Worm (Caenorhabditis elegans) whole organism, L1 larva: ENCODE data around the gene uda-1.

Source experiments
- C16A3.4 ChIP-seq: fragments of 150-350 bp; optimal IDR thresholded peaks from 2 replicates; lab custom pipeline; 2014; ENCODE audit warnings: missing biosample characterization, missing genetic modification characterization
- C34B4.2 ChIP-seq: sonication (generic microtip); optimal IDR thresholded peaks from 2 replicates; lab custom pipeline; 2017; ENCODE audit warnings: mild to moderate bottlenecking, missing genetic modification characterization, missing compliant biosample characterization
- F16B12.6 ChIP-seq: fragments of 150-350 bp; optimal IDR thresholded peaks from 2 replicates; lab custom pipeline; 2014; ENCODE audit warnings: missing biosample characterization, missing genetic modification characterization
- aha-1 ChIP-seq: fragments of 150-350 bp; optimal IDR thresholded peaks from 2 replicates; lab custom pipeline; 2014; ENCODE audit warnings: missing biosample characterization, missing genetic modification characterization
- alr-1 ChIP-seq: fragments of 200-800 bp; sonication (Bioruptor generic); optimal IDR thresholded peaks from 2 replicates; lab custom pipeline; 2018; ENCODE audit warnings: borderline replicate concordance, mild to moderate bottlenecking, missing genetic modification characterization, missing compliant biosample characterization
- ama-1 ChIP-seq: fragments of 150-350 bp; optimal IDR thresholded peaks from 2 replicates; lab custom pipeline; 2014
- blmp-1 ChIP-seq: fragments of 150-350 bp; optimal IDR thresholded peaks from 2 replicates; lab custom pipeline; 2014; ENCODE audit warnings: missing biosample characterization, missing genetic modification characterization
- ceh-63 ChIP-seq: fragments of 200-800 bp; sonication (Bioruptor generic); optimal IDR thresholded peaks from 2 replicates; lab custom pipeline; 2018; ENCODE audit warnings: mild to moderate bottlenecking, missing genetic modification characterization, missing compliant biosample characterization
- ceh-82 ChIP-seq, 3 experiments: fragments of 150-350 bp in 1 of 3; sonication (generic microtip) in 2 of 3; optimal IDR thresholded peaks; 2 replicates each; lab custom pipeline; 2014 to 2017; ENCODE audit warnings: missing biosample characterization in 3 of 3, missing genetic modification characterization in 3 of 3
- ceh-88 ChIP-seq: fragments of 200-800 bp; sonication (Bioruptor generic); IDR thresholded peaks from 2 replicates; pipeline ENCODE4 v1.3.6; 2022; ENCODE audit warnings: missing genetic modification characterization, missing compliant biosample characterization
- dpl-1 ChIP-seq, 3 experiments: fragments of 150-350 bp in 2 of 3; sonication (generic microtip) in 1 of 3; optimal IDR thresholded peaks; 2 replicates each; lab custom pipeline; 2014 to 2017; ENCODE audit warnings: missing biosample characterization in 3 of 3, missing genetic modification characterization in 3 of 3, missing genetic modification reagents in 3 of 3
- efl-1 ChIP-seq, 4 experiments: fragments of 150-350 bp; optimal IDR thresholded peaks in 3 of 4; peaks in 1 of 4; 1 replicate in 1 of 4; 2 replicates in 3 of 4; lab custom pipeline; 2014; ENCODE audit warnings: missing biosample characterization in 2 of 4, missing genetic modification characterization in 2 of 4, missing genetic modification reagents in 2 of 4
- egl-13 ChIP-seq: sonication (generic microtip); optimal IDR thresholded peaks from 2 replicates; lab custom pipeline; 2016; ENCODE audit warnings: missing genotype, missing genetic modification reagents, missing genetic modification characterization, missing compliant biosample characterization
- elt-3 ChIP-seq, 6 experiments: fragments of 150-350 bp in 1 of 6; sonication (generic microtip); optimal IDR thresholded peaks; 2 replicates each; lab custom pipeline; 2017 to 2018; ENCODE audit warnings: missing biosample characterization in 6 of 6, missing genetic modification characterization in 6 of 6, inconsistent platforms in 1 of 6
- fkh-10 ChIP-seq: sonication (generic microtip); optimal IDR thresholded peaks from 2 replicates; lab custom pipeline; 2017; ENCODE audit warnings: missing biosample characterization, missing genetic modification reagents, missing genetic modification characterization
- fkh-4 ChIP-seq: sonication (generic microtip); optimal IDR thresholded peaks from 2 replicates; lab custom pipeline; 2016; ENCODE audit warnings: missing compliant biosample characterization, missing genetic modification characterization, borderline replicate concordance
- fos-1 ChIP-seq: fragments of 150-350 bp; optimal IDR thresholded peaks from 2 replicates; lab custom pipeline; 2014; ENCODE audit warnings: missing biosample characterization, missing genetic modification characterization
- grh-1 ChIP-seq: fragments of 200-800 bp; sonication (Bioruptor generic); IDR thresholded peaks from 2 replicates; pipeline ENCODE4 v1.3.6; 2022; ENCODE audit warnings: missing genetic modification reagents, missing genetic modification characterization, missing compliant biosample characterization
- hlh-17 ChIP-seq: fragments of 200-800 bp; sonication (Bioruptor generic); optimal IDR thresholded peaks from 2 replicates; lab custom pipeline; 2018; ENCODE audit warnings: missing genetic modification characterization, mild to moderate bottlenecking, missing compliant biosample characterization, moderate library complexity, borderline replicate concordance
- hlh-4 ChIP-seq: sonication (generic microtip); optimal IDR thresholded peaks from 2 replicates; lab custom pipeline; 2016; ENCODE audit warnings: mild to moderate bottlenecking, missing genetic modification characterization, missing compliant biosample characterization
- hpl-2 ChIP-seq: fragments of 150-350 bp; optimal IDR thresholded peaks from 2 replicates; lab custom pipeline; 2014; ENCODE audit warnings: missing biosample characterization, missing genetic modification reagents, missing genetic modification characterization
- jun-1 ChIP-seq: fragments of 150-350 bp; optimal IDR thresholded peaks from 2 replicates; lab custom pipeline; 2014; ENCODE audit warnings: missing biosample characterization, missing genetic modification reagents, missing genetic modification characterization
- lin-14 ChIP-seq: fragments of 200-800 bp; sonication (Bioruptor generic); optimal IDR thresholded peaks from 2 replicates; lab custom pipeline; 2018; ENCODE audit warnings: mild to moderate bottlenecking, missing genetic modification characterization, moderate library complexity, missing compliant biosample characterization
- lin-15B ChIP-seq: fragments of 150-350 bp; sonication (generic microtip); optimal IDR thresholded peaks from 3 replicates; lab custom pipeline; 2014; ENCODE audit warnings: missing biosample characterization, missing genetic modification characterization
- lin-35 ChIP-seq, 2 experiments: fragments of 150-350 bp; optimal IDR thresholded peaks; 2 replicates each; lab custom pipeline; 2014; ENCODE audit warnings: missing biosample characterization in 2 of 2, missing genetic modification characterization in 2 of 2, missing genetic modification reagents in 2 of 2
- lin-39 ChIP-seq: fragments of 150-350 bp; optimal IDR thresholded peaks from 2 replicates; lab custom pipeline; 2014; ENCODE audit warnings: missing biosample characterization, missing genetic modification reagents, missing genetic modification characterization
- lsy-2 ChIP-seq, 2 experiments: fragments of 150-350 bp; optimal IDR thresholded peaks; 2 replicates each; lab custom pipeline; 2014; ENCODE audit warnings: missing biosample characterization in 2 of 2, missing genetic modification characterization in 2 of 2
- mdl-1 ChIP-seq, 2 experiments: fragments of 150-350 bp; optimal IDR thresholded peaks; 2 replicates each; lab custom pipeline; 2014 to 2017; ENCODE audit warnings: missing biosample characterization in 2 of 2, missing genetic modification characterization in 2 of 2, inconsistent platforms in 1 of 2
- nhr-12 ChIP-seq: sonication (generic microtip); optimal IDR thresholded peaks from 2 replicates; lab custom pipeline; 2017; ENCODE audit warnings: missing biosample characterization, missing genetic modification characterization
- nhr-19 ChIP-seq: fragments of 200-800 bp; sonication (Bioruptor generic); conservative IDR thresholded peaks from 2 replicates; pipeline ENCODE4 v1.3.6; 2022; ENCODE audit warnings: missing genetic modification characterization, missing compliant biosample characterization
- nhr-20 ChIP-seq: sonication (generic microtip); optimal IDR thresholded peaks from 2 replicates; lab custom pipeline; 2016; ENCODE audit warnings: mild to moderate bottlenecking, missing genetic modification characterization, missing compliant biosample characterization
- nhr-28 ChIP-seq: fragments of 150-350 bp; optimal IDR thresholded peaks from 2 replicates; lab custom pipeline; 2014; ENCODE audit warnings: missing biosample characterization, missing genetic modification characterization
- nhr-71 ChIP-seq: sonication (generic microtip); optimal IDR thresholded peaks from 2 replicates; lab custom pipeline; 2016; ENCODE audit warnings: mild to moderate bottlenecking, missing genetic modification characterization, moderate library complexity, missing compliant biosample characterization
- nhr-76 ChIP-seq: sonication (generic microtip); optimal IDR thresholded peaks from 2 replicates; lab custom pipeline; 2017; ENCODE audit warnings: missing biosample characterization, missing genetic modification characterization
- nhr-85 ChIP-seq: sonication (generic microtip); peaks from one replicate; lab custom pipeline; 2016; ENCODE audit warnings: missing genetic modification characterization, inconsistent platforms, missing compliant biosample characterization
- rnt-1 ChIP-seq: sonication (generic microtip); optimal IDR thresholded peaks from 2 replicates; lab custom pipeline; 2016; ENCODE audit warnings: mild to moderate bottlenecking, missing genetic modification characterization, moderate library complexity, missing compliant biosample characterization
- skn-1 ChIP-seq: fragments of 150-350 bp; optimal IDR thresholded peaks from 2 replicates; lab custom pipeline; 2014; ENCODE audit warnings: missing biosample characterization, missing genetic modification characterization
- snu-23 ChIP-seq: sonication (generic microtip); optimal IDR thresholded peaks from 2 replicates; lab custom pipeline; 2016; ENCODE audit warnings: missing genetic modification characterization, missing compliant biosample characterization
- sox-4 ChIP-seq: sonication (generic microtip); optimal IDR thresholded peaks from 2 replicates; lab custom pipeline; 2016; ENCODE audit warnings: missing genetic modification characterization, missing compliant biosample characterization
- swsn-7 ChIP-seq: sonication (generic microtip); optimal IDR thresholded peaks from 2 replicates; lab custom pipeline; 2016; ENCODE audit warnings: missing genetic modification characterization, missing compliant biosample characterization
- unc-130 ChIP-seq: fragments of 150-350 bp; optimal IDR thresholded peaks from 2 replicates; lab custom pipeline; 2017; ENCODE audit warnings: missing biosample characterization, missing genetic modification characterization, inconsistent platforms
- unc-30 ChIP-seq: sonication (generic microtip); optimal IDR thresholded peaks from 2 replicates; lab custom pipeline; 2017; ENCODE audit warnings: missing biosample characterization, missing genetic modification characterization
- unc-86 ChIP-seq: sonication (generic microtip); optimal IDR thresholded peaks from 2 replicates; lab custom pipeline; 2016; ENCODE audit warnings: missing genetic modification characterization, missing compliant biosample characterization
- xbp-1 ChIP-seq: sonication (generic microtip); optimal IDR thresholded peaks from 2 replicates; lab custom pipeline; 2016; ENCODE audit warnings: missing genetic modification characterization, missing compliant biosample characterization
- zag-1 ChIP-seq: fragments of 150-350 bp; optimal IDR thresholded peaks from 2 replicates; lab custom pipeline; 2014; ENCODE audit warnings: missing biosample characterization, missing genetic modification characterization

Gene uda-1

DNA sequence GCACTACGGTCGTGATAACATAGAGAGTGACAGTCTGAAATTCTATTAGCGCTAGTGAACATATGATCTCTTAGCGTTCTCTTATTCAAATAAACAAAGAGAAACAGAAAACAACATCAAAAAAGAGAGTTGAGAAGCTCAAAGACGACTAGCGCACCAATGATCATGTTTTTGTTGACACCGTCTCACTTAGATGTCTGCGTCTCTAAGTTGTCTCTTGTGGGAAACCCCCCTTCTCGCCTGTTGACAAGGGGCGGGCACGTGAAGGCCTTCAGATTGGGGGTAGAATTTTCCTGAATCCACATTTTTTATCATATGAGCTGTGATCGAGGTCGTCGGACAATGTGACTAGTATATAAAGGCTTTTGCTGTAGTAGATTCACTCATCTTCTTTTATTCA lies 15.4 kb downstream of the uda-1 start (continued):
- TF ChIP-seq skn-1 = no peak
- no peak for TF ChIP-seq aha-1 (tag; lab: Kevin White, UChicago)
- TF ChIP-seq nhr-28 (tag; lab: Kevin White, UChicago) = no peak
- no peak for TF ChIP-seq egl-13
- TF ChIP-seq nhr-85 (tag; lab: Kevin White, UChicago) = peak; percentile 67
- no peak for TF ChIP-seq sox-4 (tag; lab: Kevin White, UChicago)
- no peak for TF ChIP-seq nhr-76
- peak in 1 of 2 experiments; percentile 25 for TF ChIP-seq mdl-1 (tag; optimal IDR thresholded peaks at IDR 0.05; lab: Kevin White, UChicago)
- no peak for TF ChIP-seq lin-15B
- no peak for TF ChIP-seq unc-86 (tag; lab: Kevin White, UChicago)
- TF ChIP-seq, all 84 proteins: peak for 9

DNA sequence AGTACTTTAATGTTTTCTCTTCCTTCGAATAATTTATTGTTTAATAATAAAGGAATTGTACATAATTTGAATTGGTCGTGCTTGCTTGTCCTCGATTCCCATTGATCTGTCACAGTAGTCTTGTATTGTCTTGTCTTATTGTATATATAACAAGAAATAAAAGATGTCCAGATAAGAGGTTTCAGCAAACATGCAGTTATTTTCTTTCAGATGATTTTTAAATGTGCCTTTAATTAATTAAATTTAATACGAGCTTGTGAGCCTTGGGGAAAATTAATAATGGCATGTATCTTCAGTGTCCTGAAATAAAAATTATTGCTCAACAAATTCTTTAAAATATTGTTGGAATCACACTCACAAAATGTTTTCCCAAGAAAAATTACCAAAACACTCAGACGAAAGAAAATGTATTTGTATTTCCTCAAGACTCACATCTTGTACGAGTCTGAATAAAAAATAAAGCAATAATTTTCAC lies 18.5 kb downstream of the uda-1 start:
- no peak for TF ChIP-seq nhr-71 (tag; lab: Kevin White, UChicago)
- no peak for TF ChIP-seq nhr-19 (GFP tag; lab: Robert Waterston, UW)
- TF ChIP-seq dpl-1 (GFP tag; optimal IDR thresholded peaks at IDR 0.05; lab: Kevin White, UChicago) = no peak
- TF ChIP-seq elt-3 (tag; optimal IDR thresholded peaks at IDR 0.05; lab: Kevin White, UChicago) = no peak
- no peak for TF ChIP-seq nhr-12
- TF ChIP-seq, all 84 proteins: peak for 0

DNA sequence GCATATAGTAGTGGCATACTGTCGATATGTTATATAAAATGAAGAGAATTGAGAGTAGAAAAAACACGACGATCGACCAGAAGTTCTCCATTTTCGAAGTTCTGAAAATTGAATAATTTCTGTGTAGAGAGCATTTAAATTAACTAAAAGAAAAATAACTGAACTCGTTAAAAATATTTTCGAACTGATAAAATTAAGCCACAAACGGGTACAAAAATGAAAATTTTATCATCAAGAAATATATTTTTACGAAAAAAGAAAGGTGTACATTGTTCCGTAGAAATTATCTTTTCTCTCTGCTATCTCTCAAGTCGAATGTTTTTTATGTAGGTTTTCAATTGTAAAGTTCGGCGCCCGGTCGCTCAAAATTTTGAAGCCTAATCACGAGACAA lies 26.4 kb downstream of the uda-1 start, which contains the start of gene acl-2:
Gene acl-2 (minus strand): TSS at position 101 of the 392 bp plus-strand sequence.
- TF ChIP-seq blmp-1 (tag; lab: Kevin White, UChicago) (peak; percentile 38), lsy-2 (tag; optimal IDR thresholded peaks at IDR 0.05; lab: Kevin White, UChicago) (no peak), swsn-7 (tag; lab: Kevin White, UChicago) (no peak), unc-130 (tag; lab: Kevin White, UChicago) (no peak), ama-1 (lab: Kevin White, UChicago) (no peak), ceh-88 (no peak), elt-3 (tag; optimal IDR thresholded peaks at IDR 0.05; lab: Kevin White, UChicago) (peak in 1 of 6 experiments; percentile 12), jun-1 (no peak), nhr-12 (no peak), xbp-1 (no peak), skn-1 (no peak), F16B12.6 (tag; lab: Kevin White, UChicago) (no peak), snu-23 (GFP tag; lab: Kevin White, UChicago) (no peak), rnt-1 (tag; lab: Kevin White, UChicago) (no peak), nhr-20 (tag; lab: Kevin White, UChicago) (no peak), sox-4 (tag; lab: Kevin White, UChicago) (no peak), hlh-17 (GFP tag; lab: Kevin White, UChicago) (no peak)

- TF ChIP-seq efl-1 (optimal IDR thresholded peaks at IDR 0.05; lab: Kevin White, UChicago) (peak; percentile 96 to 97), efl-1 (GFP tag; optimal IDR thresholded peaks at IDR 0.05 in 1 of 2; lab: Kevin White, UChicago) (peak; percentile 94 to 99), fos-1 (tag; lab: Kevin White, UChicago) (no peak), C34B4.2 (no peak), ceh-82 (tag; optimal IDR thresholded peaks at IDR 0.05; lab: Kevin White, UChicago) (peak in 2 of 3 experiments; percentile 18 to 21), lin-15B (no peak), zag-1 (no peak), lin-35 (GFP tag; optimal IDR thresholded peaks at IDR 0.05; lab: Kevin White, UChicago) (peak; percentile 94 to 96), alr-1 (tag; lab: Kevin White, UChicago) (no peak), C16A3.4 (peak; percentile 36), lin-39 (tag; lab: Kevin White, UChicago) (peak; percentile 5), fkh-4 (tag; lab: Kevin White, UChicago) (no peak), mdl-1 (tag; optimal IDR thresholded peaks at IDR 0.05; lab: Kevin White, UChicago) (no peak), nhr-12 (no peak), ceh-63 (GFP tag; lab: Kevin White, UChicago) (no peak), xbp-1 (peak; percentile 43), unc-30 (tag; lab: Kevin White, UChicago) (no peak), ceh-88 (no peak), hlh-4 (tag; lab: Kevin White, UChicago) (no peak), grh-1 (GFP tag; lab: Robert Waterston, UW) (no peak; the same call in 1 of the 2 replicates), lin-14 (GFP tag; lab: Kevin White, UChicago) (peak; percentile 36), swsn-7 (tag; lab: Kevin White, UChicago) (peak; percentile 25), fkh-10 (no peak), hpl-2 (no peak), ama-1 (lab: Kevin White, UChicago) (no peak)
These were observed 27.0 kb downstream of the uda-1 start for ce11 chrV:10031384-10032171.
